Worm (Caenorhabditis elegans) whole organism, L3 larva: ENCODE results near the gene ucr-2.2.

ENCODE experiments used
- R02D3.7 ChIP-seq: fragments of 150-350 bp; optimal IDR thresholded peaks from 2 replicates; lab custom pipeline; 2014; ENCODE audit warnings: missing biosample characterization, missing genetic modification characterization
- aly-2 ChIP-seq: fragments of 150-350 bp; optimal IDR thresholded peaks from 2 replicates; lab custom pipeline; 2014; ENCODE audit warnings: missing biosample characterization, missing genetic modification characterization
- ama-1 ChIP-seq: fragments of 150-350 bp; optimal IDR thresholded peaks from 2 replicates; lab custom pipeline; 2018
- ceh-16 ChIP-seq: sonication (generic microtip); optimal IDR thresholded peaks from 2 replicates; lab custom pipeline; 2017; ENCODE audit warnings: missing biosample characterization, missing genetic modification characterization
- ceh-82 ChIP-seq: fragments of 150-350 bp; optimal IDR thresholded peaks from 2 replicates; lab custom pipeline; 2014; ENCODE audit warnings: missing biosample characterization, missing genetic modification characterization
- daf-12 ChIP-seq: fragments of 150-350 bp; optimal IDR thresholded peaks from 2 replicates; lab custom pipeline; 2014; ENCODE audit warnings: missing biosample characterization, missing genetic modification reagents, missing genetic modification characterization
- egl-27 ChIP-seq: sonication (generic microtip); optimal IDR thresholded peaks from 4 replicates; lab custom pipeline; 2017; ENCODE audit warnings: missing biosample characterization, missing genetic modification reagents, missing genetic modification characterization
- egl-5 ChIP-seq: fragments of 150-350 bp; optimal IDR thresholded peaks from 2 replicates; lab custom pipeline; 2017; ENCODE audit warnings: missing biosample characterization, missing genetic modification reagents, missing genetic modification characterization, inconsistent platforms
- elt-1 ChIP-seq: fragments of 150-350 bp; optimal IDR thresholded peaks from 2 replicates; lab custom pipeline; 2014; ENCODE audit warnings: missing biosample characterization, missing genetic modification characterization
- elt-2 ChIP-seq: sonication (generic microtip); optimal IDR thresholded peaks from 2 replicates; lab custom pipeline; 2016; ENCODE audit warnings: missing genetic modification reagents, mild to moderate bottlenecking, missing genetic modification characterization, missing compliant biosample characterization
- fos-1 ChIP-seq: fragments of 150-350 bp; optimal IDR thresholded peaks from 2 replicates; lab custom pipeline; 2014; ENCODE audit warnings: missing biosample characterization, missing genetic modification characterization
- hmg-11 ChIP-seq: sonication (generic microtip); optimal IDR thresholded peaks from 2 replicates; lab custom pipeline; 2016; ENCODE audit warnings: missing genetic modification characterization, missing compliant biosample characterization
- jun-1 ChIP-seq: fragments of 150-350 bp; optimal IDR thresholded peaks from 2 replicates; lab custom pipeline; 2014; ENCODE audit warnings: missing biosample characterization, missing genetic modification reagents, missing genetic modification characterization
- nfya-1 ChIP-seq: sonication (generic microtip); optimal IDR thresholded peaks from 2 replicates; lab custom pipeline; 2017; ENCODE audit warnings: missing genetic modification characterization, mild to moderate bottlenecking, missing compliant biosample characterization, antibody characterized with exemption, moderate library complexity; ENCODE audit not compliant: insufficient read depth
- nhr-11 ChIP-seq: fragments of 150-350 bp; optimal IDR thresholded peaks from 2 replicates; lab custom pipeline; 2014; ENCODE audit warnings: missing biosample characterization, missing genetic modification characterization
- nhr-23 ChIP-seq: fragments of 150-350 bp; optimal IDR thresholded peaks from 2 replicates; lab custom pipeline; 2014; ENCODE audit warnings: missing biosample characterization, missing genetic modification reagents, missing genetic modification characterization
- nhr-25 ChIP-seq: sonication (generic microtip); optimal IDR thresholded peaks from 2 replicates; lab custom pipeline; 2017; ENCODE audit warnings: missing biosample characterization, missing genetic modification characterization
- nhr-43 ChIP-seq: sonication (generic microtip); optimal IDR thresholded peaks from 2 replicates; lab custom pipeline; 2016; ENCODE audit warnings: mild to moderate bottlenecking, missing genetic modification characterization, missing compliant biosample characterization; ENCODE audit not compliant: poor library complexity, severe bottlenecking
- nhr-67 ChIP-seq: fragments of 150-350 bp; optimal IDR thresholded peaks from 2 replicates; lab custom pipeline; 2014; ENCODE audit warnings: missing biosample characterization, missing genetic modification characterization
- pha-4 ChIP-seq: fragments of 150-350 bp; optimal IDR thresholded peaks from 2 replicates; lab custom pipeline; 2014; ENCODE audit warnings: missing biosample characterization, missing genetic modification reagents, missing genetic modification characterization
- pqm-1 ChIP-seq: fragments of 150-350 bp; optimal IDR thresholded peaks from 2 replicates; lab custom pipeline; 2017; ENCODE audit warnings: missing biosample characterization, missing genetic modification characterization, inconsistent platforms
- snpc-4 ChIP-seq: fragments of 150-350 bp; optimal IDR thresholded peaks from 2 replicates; lab custom pipeline; 2014; ENCODE audit warnings: missing biosample characterization, missing genetic modification characterization
- tbx-2 ChIP-seq: sonication (generic microtip); optimal IDR thresholded peaks from 2 replicates; lab custom pipeline; 2016; ENCODE audit warnings: mild to moderate bottlenecking, missing genetic modification characterization, missing compliant biosample characterization
- unc-39 ChIP-seq: sonication (generic microtip); optimal IDR thresholded peaks from 4 replicates; lab custom pipeline; 2017; ENCODE audit warnings: missing biosample characterization, missing genetic modification characterization
- unc-62 ChIP-seq: fragments of 150-350 bp; sonication (generic microtip); optimal IDR thresholded peaks from 4 replicates; lab custom pipeline; 2014; ENCODE audit warnings: missing biosample characterization, missing genetic modification reagents, missing genetic modification characterization
- ztf-11 ChIP-seq: fragments of 150-350 bp; optimal IDR thresholded peaks from 2 replicates; lab custom pipeline; 2014; ENCODE audit warnings: missing biosample characterization, missing genetic modification characterization
- ztf-4 ChIP-seq: fragments of 150-350 bp; optimal IDR thresholded peaks from 2 replicates; lab custom pipeline; 2014; ENCODE audit warnings: missing biosample characterization, missing genetic modification characterization

ucr-2.2 gene

DNA sequence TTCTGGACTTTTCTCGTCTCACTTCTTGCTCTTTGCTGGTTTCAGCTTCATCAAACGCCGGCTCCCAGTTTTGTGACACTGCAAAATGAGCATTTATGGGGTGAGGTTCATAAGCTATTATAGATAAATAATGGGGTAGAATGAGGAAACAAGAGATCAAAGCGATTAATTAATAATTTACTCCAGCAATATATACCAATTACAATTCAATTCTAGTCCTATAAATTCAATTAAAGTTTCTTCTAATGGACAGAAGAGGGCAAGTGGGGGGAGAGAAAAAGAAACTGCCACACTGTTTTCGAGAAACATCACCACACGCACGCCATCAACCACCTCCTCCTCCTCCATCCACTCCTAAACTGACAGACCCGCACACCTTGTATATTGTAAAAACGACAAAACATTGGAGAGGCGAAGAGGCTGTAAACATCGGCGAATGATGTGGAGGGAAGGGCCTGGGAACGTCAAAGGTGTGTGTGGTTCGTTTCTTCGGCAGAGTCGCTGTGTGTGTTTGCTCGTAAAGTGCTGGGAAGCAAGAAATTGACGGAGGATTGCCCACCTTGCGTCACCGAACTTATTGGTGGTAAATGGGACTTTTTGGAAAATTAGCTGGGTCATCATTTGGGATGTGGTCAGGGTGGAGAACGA lies 39.6 kb downstream of the ucr-2.2 start, which contains the start of the genes H03A11.13 and famk-1:
Gene H03A11.13 (minus strand): TSS at position 51 of the 648 bp plus-strand sequence.
Gene famk-1 (minus strand): TSS at position 78 of the 648 bp plus-strand sequence.
- TF ChIP-seq unc-62 (GFP tag; lab: Kevin White, UChicago) (no peak), nfya-1 (no peak), aly-2 (tag; lab: Kevin White, UChicago) (no peak), pha-4 (peak; percentile 19)

DNA sequence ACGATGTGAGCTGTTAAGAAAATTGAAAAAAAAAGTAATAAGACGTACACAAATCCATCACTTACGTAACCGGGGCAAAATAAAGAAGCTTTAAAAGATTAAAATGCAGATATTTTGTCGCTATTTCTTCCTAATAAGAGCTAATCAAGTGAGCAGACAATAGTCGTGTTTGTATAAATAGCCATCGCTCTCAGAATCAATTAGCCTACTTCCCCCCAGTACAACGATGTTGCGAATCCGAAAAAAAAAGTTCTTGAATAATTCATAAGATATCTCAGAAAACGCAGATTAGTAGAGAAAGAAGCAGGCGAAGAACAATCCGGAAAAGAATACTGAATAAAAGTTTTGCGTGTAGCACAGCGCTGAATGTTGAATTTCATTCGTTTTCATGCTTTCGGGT lies 41.6 kb downstream of the ucr-2.2 start:
- TF ChIP-seq ama-1 (lab: Kevin White, UChicago) (no peak), egl-5 (tag; lab: Kevin White, UChicago) (no peak), daf-12 (tag; lab: Kevin White, UChicago) (no peak), tbx-2 (tag; lab: Kevin White, UChicago) (no peak), jun-1 (tag; lab: Kevin White, UChicago) (no peak), ztf-11 (tag; lab: Kevin White, UChicago) (no peak), aly-2 (tag; lab: Kevin White, UChicago) (no peak), nhr-43 (tag; lab: Kevin White, UChicago) (no peak), egl-27 (tag; lab: Kevin White, UChicago) (no peak)
- TF ChIP-seq, all 47 proteins: peak for 0

ce11 chrX:15221107-15221506 lies 47.4 kb downstream of the ucr-2.2 start:
- TF ChIP-seq ztf-11 (tag; lab: Kevin White, UChicago) (no peak), elt-1 (tag; lab: Kevin White, UChicago) (no peak), nhr-67 (no peak), nhr-23 (tag; lab: Kevin White, UChicago) (no peak)

- TF ChIP-seq pha-4, result peak; percentile 52
- peak; percentile 12 for TF ChIP-seq hmg-11 (tag; lab: Kevin White, UChicago)
- peak; percentile 42 for TF ChIP-seq elt-2 (tag; lab: Kevin White, UChicago)
- peak; percentile 27 for TF ChIP-seq pqm-1 (tag; lab: Kevin White, UChicago)
- TF ChIP-seq ceh-82 (tag; lab: Kevin White, UChicago), result no peak
- TF ChIP-seq, all 47 proteins: peak for 4
These were observed 48.3 kb downstream of the ucr-2.2 start for ce11 chrX:15221865-15222551.

DNA sequence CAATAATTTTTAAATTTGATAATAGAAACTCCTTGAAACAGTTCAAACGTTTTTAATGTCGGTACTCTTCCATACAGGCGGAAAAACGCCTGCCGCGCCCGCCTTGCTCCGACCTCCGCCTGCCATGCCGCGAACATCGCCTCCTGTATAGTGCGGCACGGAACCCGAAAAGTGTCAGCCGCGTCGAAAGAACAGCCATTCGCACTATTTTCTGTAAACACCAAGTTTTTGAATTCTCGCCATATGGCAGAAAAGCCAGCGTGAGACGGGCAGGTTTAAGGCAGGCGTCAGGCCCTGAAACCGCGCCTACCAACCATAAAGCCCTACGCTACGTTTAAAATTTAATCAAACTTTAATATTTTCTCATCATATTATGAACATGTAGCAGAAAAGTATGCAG lies 49.1 kb downstream of the ucr-2.2 start:
- TF ChIP-seq egl-5 (tag; lab: Kevin White, UChicago), result no peak
- peak; percentile 46 for TF ChIP-seq snpc-4 (tag; lab: Kevin White, UChicago)
- TF ChIP-seq nhr-25 (tag; lab: Kevin White, UChicago), result no peak
- no peak for TF ChIP-seq pqm-1 (tag; lab: Kevin White, UChicago)

DNA sequence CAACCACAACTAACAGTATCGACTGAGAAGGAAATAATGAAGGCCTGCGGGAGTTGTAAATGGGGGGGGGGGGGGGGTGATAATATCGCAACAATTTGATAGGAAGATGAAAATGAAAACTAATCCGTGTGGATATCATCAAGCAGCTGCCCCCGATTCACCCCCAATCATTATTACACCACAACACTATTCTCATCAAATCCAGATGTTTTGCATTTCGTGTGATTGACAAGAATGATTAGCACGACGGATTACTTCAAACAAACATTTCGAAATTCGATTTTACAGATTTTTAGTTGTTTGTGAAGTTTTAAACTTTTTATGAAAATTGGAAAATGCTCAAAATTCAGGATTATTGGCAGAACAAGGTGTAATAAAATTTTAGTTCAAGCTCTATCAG lies 50.4 kb downstream of the ucr-2.2 start:
- TF ChIP-seq R02D3.7 (tag; lab: Kevin White, UChicago) (no peak), tbx-2 (tag; lab: Kevin White, UChicago) (no peak), unc-39 (tag; lab: Kevin White, UChicago) (no peak), ceh-16 (tag; lab: Kevin White, UChicago) (no peak), hmg-11 (tag; lab: Kevin White, UChicago) (no peak), jun-1 (tag; lab: Kevin White, UChicago) (no peak), pqm-1 (tag; lab: Kevin White, UChicago) (no peak), ztf-11 (tag; lab: Kevin White, UChicago) (no peak), ztf-4 (tag; lab: Kevin White, UChicago) (no peak), elt-1 (tag; lab: Kevin White, UChicago) (no peak), aly-2 (tag; lab: Kevin White, UChicago) (no peak), nhr-11 (tag; lab: Kevin White, UChicago) (no peak), nhr-67 (no peak), fos-1 (tag; lab: Kevin White, UChicago) (no peak)
